Fruit fly (Drosophila melanogaster): Measurements from ENCODE around the gene CG5614.

dm6 chr3R:15768900-15769299 is 10.7 kb upstream of the CG5614 start:
- no peak for TF ChIP-seq CG2889 (GFP tag; IDR thresholded peaks at IDR 0.05)
- no peak for TF ChIP-seq CTCF (GFP tag; optimal IDR thresholded peaks at IDR 0.05)
- TF ChIP-seq ATbp (GFP tag; optimal IDR thresholded peaks at IDR 0.05), result no peak
- TF ChIP-seq Vsx1 (GFP tag; optimal IDR thresholded peaks at IDR 0.05), result no peak
- no peak for TF ChIP-seq CG7745 (tag; optimal IDR thresholded peaks at IDR 0.05)
- no peak for TF ChIP-seq H15 (GFP tag; IDR thresholded peaks at IDR 0.05)
- TF ChIP-seq insv (GFP tag; optimal IDR thresholded peaks at IDR 0.05), result no peak
- TF ChIP-seq jing (GFP tag; optimal IDR thresholded peaks at IDR 0.05), result no peak
- no peak for TF ChIP-seq CG1832 (GFP tag; optimal IDR thresholded peaks at IDR 0.05)

All from whole organism, embryonic.